Fruit fly (Drosophila melanogaster): ENCODE measurements around the gene Pde1c.

dm6 chr2L:11958729-11959128 lies 30.4 kb upstream of the Pde1c start:
- TF ChIP-seq Myc (optimal IDR thresholded peaks at IDR 0.05) (no peak), psq (optimal IDR thresholded peaks at IDR 0.05) (no peak)
